Fruit fly (Drosophila melanogaster) whole organism, embryonic: ENCODE data around the gene CG34034.

ENCODE experiments used
- Bteb2 ChIP-seq: fragments of 200-800 bp; sonication (Bioruptor generic); optimal IDR thresholded peaks from 2 replicates; lab custom pipeline; 2016; ENCODE audit warnings: missing biosample characterization, missing genetic modification characterization
- CG12104 ChIP-seq: fragments of 200-800 bp; sonication (Bioruptor generic); optimal IDR thresholded peaks from 3 replicates; lab custom pipeline; 2016; ENCODE audit warnings: missing biosample characterization, missing genetic modification characterization
- CG18619 ChIP-seq: fragments of 200-800 bp; sonication (Bioruptor generic); optimal IDR thresholded peaks from 3 replicates; lab custom pipeline; 2017; ENCODE audit warnings: missing biosample characterization, mild to moderate bottlenecking, missing genetic modification characterization
- CG31224 ChIP-seq: fragments of 200-800 bp; sonication (Bioruptor generic); IDR thresholded peaks from 2 replicates; pipeline ENCODE4 v1.3.6; 2022; ENCODE audit warnings: missing biosample characterization, missing genetic modification characterization
- CG4424 ChIP-seq: fragments of 200-800 bp; sonication (Bioruptor generic); optimal IDR thresholded peaks from 3 replicates; lab custom pipeline; 2016; ENCODE audit warnings: missing biosample characterization, missing genetic modification characterization
- CG8290 ChIP-seq, 3 experiments: fragments of 200-800 bp; sonication (Bioruptor generic); optimal IDR thresholded peaks; 2 replicates each; lab custom pipeline; 2016 to 2019; ENCODE audit warnings: missing biosample characterization in 3 of 3, missing genetic modification characterization in 3 of 3, mild to moderate bottlenecking in 2 of 3, moderate library complexity in 1 of 3
- Hmr ChIP-seq: fragments of 200-800 bp; sonication (Bioruptor generic); optimal IDR thresholded peaks from 3 replicates; lab custom pipeline; 2017; ENCODE audit warnings: mild to moderate bottlenecking, missing biosample characterization, missing genetic modification reagents, missing genetic modification characterization
- emc ChIP-seq: fragments of 200-800 bp; sonication (Bioruptor generic); optimal IDR thresholded peaks from 2 replicates; lab custom pipeline; 2016; ENCODE audit warnings: missing biosample characterization, missing genetic modification characterization
- hth ChIP-seq: fragments of >200 bp; optimal IDR thresholded peaks from 2 replicates; lab custom pipeline; 2017; ENCODE audit warnings: inconsistent platforms
- maf-S ChIP-seq: fragments of 200-800 bp; sonication (Bioruptor generic); optimal IDR thresholded peaks from 2 replicates; lab custom pipeline; 2016; ENCODE audit warnings: missing biosample characterization, missing genetic modification characterization
- mam ChIP-seq: fragments of 200-800 bp; sonication (Bioruptor generic); optimal IDR thresholded peaks from 3 replicates; lab custom pipeline; 2016; ENCODE audit warnings: missing biosample characterization, missing genetic modification characterization
- oc ChIP-seq: fragments of 200-800 bp; sonication (Bioruptor generic); optimal IDR thresholded peaks from 2 replicates; lab custom pipeline; 2018; ENCODE audit warnings: missing biosample characterization, mild to moderate bottlenecking, missing genetic modification characterization, moderate library complexity

dm6 chr3R:21780086-21780485 lies 41.2 kb upstream of the CG34034 start:
- TF ChIP-seq emc (no peak), mam (GFP tag; lab: Kevin White, UChicago) (no peak), CG18619 (GFP tag; lab: Kevin White, UChicago) (no peak), oc (tag; lab: Kevin White, UChicago) (no peak), CG4424 (no peak), maf-S (GFP tag; lab: Kevin White, UChicago) (no peak), CG31224 (GFP tag; lab: Robert Waterston, UW) (no peak), hth (lab: Kevin White, UChicago) (no peak), Hmr (no peak), Bteb2 (no peak), CG8290 (GFP tag; optimal IDR thresholded peaks at IDR 0.05; lab: Kevin White, UChicago) (no peak), CG8290 (tag; optimal IDR thresholded peaks at IDR 0.05; lab: Kevin White, UChicago) (no peak), CG12104 (GFP tag; lab: Kevin White, UChicago) (no peak)
